Worm (Caenorhabditis elegans): ENCODE data around the gene psmd-9.

ce11 chrII:6887319-6888005 lies 14.4 kb upstream of the psmd-9 start, which contains the start of gene pmp-2:
- no peak for TF ChIP-seq ZK546.5 (tag; optimal IDR thresholded peaks at IDR 0.05)
- no peak for TF ChIP-seq nhr-25 (tag; optimal IDR thresholded peaks at IDR 0.05)
- TF ChIP-seq lin-39 (tag; optimal IDR thresholded peaks at IDR 0.05) = no peak
- no peak for TF ChIP-seq ceh-16 (tag; optimal IDR thresholded peaks at IDR 0.05)
- TF ChIP-seq mdl-1 (tag; optimal IDR thresholded peaks at IDR 0.05) = no peak
- TF ChIP-seq unc-39 (tag; optimal IDR thresholded peaks at IDR 0.05) = no peak
- TF ChIP-seq ztf-1 (GFP tag; conservative IDR thresholded peaks at IDR 0.05) = no peak
- TF ChIP-seq snpc-4 (tag; optimal IDR thresholded peaks at IDR 0.05) = no peak
- TF ChIP-seq nhr-237 (tag; optimal IDR thresholded peaks at IDR 0.05) = no peak
- TF ChIP-seq ceh-82 (tag; optimal IDR thresholded peaks at IDR 0.05) = no peak
- no peak for TF ChIP-seq elt-1 (tag; optimal IDR thresholded peaks at IDR 0.05)
- no peak for TF ChIP-seq F13H6.1 (tag; optimal IDR thresholded peaks at IDR 0.05)

All from whole organism, L2 larva.